6 fruit fly cellular contexts compared by ENCODE assay signal in the genomic region with DNA sequence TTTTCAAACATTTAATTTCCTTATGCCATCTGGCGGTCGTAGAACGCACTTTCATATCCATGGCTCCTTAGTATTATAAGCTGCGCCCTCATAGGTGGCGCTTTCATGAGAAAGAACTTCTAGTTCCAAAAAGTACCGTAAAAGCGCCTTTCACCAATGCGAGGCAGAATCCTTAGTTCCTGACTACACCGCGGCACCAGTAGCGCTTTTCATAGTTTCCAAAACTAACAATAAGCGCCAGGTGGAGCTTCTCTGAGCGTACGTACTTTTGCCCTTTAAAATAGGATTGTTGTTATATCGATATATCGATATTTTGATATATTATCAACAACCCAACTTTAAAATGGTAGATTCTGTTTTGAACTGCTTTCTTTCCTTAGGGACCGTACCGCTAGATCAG.
TF ChIP-seq lines count a peak whose summit lies in the region.

No protein-coding gene starts in this region.

- TF ChIP-seq CTCF in S2 (optimal IDR thresholded peaks at IDR 0.05; lab: Kevin White, UChicago), result peak; percentile 99
- TF ChIP-seq CTCF in whole organism, embryonic (GFP tag; optimal IDR thresholded peaks at IDR 0.05; lab: Kevin White, UChicago), result peak; percentile 99

TF ChIP-seq in Kc167, 6 proteins besides CTCF, POLR2A, EP300 and RAD21:
- no peak for TF ChIP-seq ttk (optimal IDR thresholded peaks at IDR 0.05; lab: Kevin White, UChicago)
- no peak for TF ChIP-seq Sin3A (optimal IDR thresholded peaks at IDR 0.05; lab: Kevin White, UChicago)
- TF ChIP-seq h (optimal IDR thresholded peaks at IDR 0.05; lab: Kevin White, UChicago), result peak; percentile 69
- no peak for TF ChIP-seq insv (optimal IDR thresholded peaks at IDR 0.05; lab: Kevin White, UChicago)

TF ChIP-seq in whole organism, adult, 20 proteins besides CTCF, POLR2A, EP300 and RAD21:
- peak; percentile 48 for TF ChIP-seq ovo (GFP tag; optimal IDR thresholded peaks at IDR 0.05; lab: Kevin White, UChicago)
- TF ChIP-seq Crg-1 (GFP tag; optimal IDR thresholded peaks at IDR 0.05; lab: Kevin White, UChicago), result peak; percentile 51
- TF ChIP-seq tj (GFP tag; optimal IDR thresholded peaks at IDR 0.05; lab: Kevin White, UChicago), result no peak
- TF ChIP-seq CG5204 (GFP tag; optimal IDR thresholded peaks at IDR 0.05; lab: Kevin White, UChicago), result peak; percentile 28
- TF ChIP-seq Clk (GFP tag; optimal IDR thresholded peaks at IDR 0.05; lab: Kevin White, UChicago), result no peak
- peak; percentile 59 for TF ChIP-seq CG1620 (GFP tag; optimal IDR thresholded peaks at IDR 0.05; lab: Kevin White, UChicago)
- peak; percentile 72 for TF ChIP-seq bab1 (GFP tag; optimal IDR thresholded peaks at IDR 0.05; lab: Kevin White, UChicago)
- peak; percentile 69 for TF ChIP-seq Hr96 (GFP tag; optimal IDR thresholded peaks at IDR 0.05; lab: Kevin White, UChicago)
- TF ChIP-seq pad (GFP tag; optimal IDR thresholded peaks at IDR 0.05; lab: Kevin White, UChicago), result peak; percentile 41
- TF ChIP-seq Mnt (GFP tag; optimal IDR thresholded peaks at IDR 0.05; lab: Kevin White, UChicago), result peak; percentile 27
- no peak for TF ChIP-seq cic (GFP tag; optimal IDR thresholded peaks at IDR 0.05; lab: Kevin White, UChicago)
- peak; percentile 25 for TF ChIP-seq CG7101 (tag; optimal IDR thresholded peaks at IDR 0.05; lab: Kevin White, UChicago)
- no peak for TF ChIP-seq cnc (optimal IDR thresholded peaks at IDR 0.05; lab: Kevin White, UChicago)

TF ChIP-seq in whole organism, embryonic, 481 proteins besides CTCF, POLR2A, EP300 and RAD21 (continues in another document):
- TF ChIP-seq row (GFP tag; IDR thresholded peaks at IDR 0.05; lab: Robert Waterston, UW) (peak; percentile 40; the same call in 1 of the 3 replicates), NfI (GFP tag; optimal IDR thresholded peaks at IDR 0.05; lab: Kevin White, UChicago) (peak; percentile 84), zen (tag; optimal IDR thresholded peaks at IDR 0.05; lab: Kevin White, UChicago) (peak; percentile 76), nau (GFP tag; optimal IDR thresholded peaks at IDR 0.05; lab: Kevin White, UChicago) (peak; percentile 11), CG12219 (GFP tag; optimal IDR thresholded peaks at IDR 0.05; lab: Kevin White, UChicago) (peak; percentile 53), inv (GFP tag; IDR thresholded peaks at IDR 0.05; lab: Robert Waterston, UW; ENCODE audit: partially characterized antibody) (peak; percentile 75), amos (GFP tag; IDR thresholded peaks at IDR 0.05; lab: Robert Waterston, UW; ENCODE audit: partially characterized antibody) (peak; percentile 83), Med (GFP tag; lab: Kevin White, UChicago) (peak; percentile 98), pum (GFP tag; optimal IDR thresholded peaks at IDR 0.05; lab: Kevin White, UChicago) (peak; percentile 56), CG11696 (GFP tag; IDR thresholded peaks at IDR 0.05; lab: Robert Waterston, UW) (no peak), Tbp (GFP tag; optimal IDR thresholded peaks at IDR 0.05; lab: Kevin White, UChicago) (no peak), trem (tag; optimal IDR thresholded peaks at IDR 0.05; lab: Kevin White, UChicago) (peak; percentile 68), tio (GFP tag; optimal IDR thresholded peaks at IDR 0.05; lab: Kevin White, UChicago) (peak; percentile 48), CG15269 (tag; optimal IDR thresholded peaks at IDR 0.05; lab: Kevin White, UChicago) (peak; percentile 73), bcd (GFP tag; optimal IDR thresholded peaks at IDR 0.05; lab: Kevin White, UChicago) (peak; percentile 67), CG10274 (GFP tag; optimal IDR thresholded peaks at IDR 0.05; lab: Kevin White, UChicago) (peak; percentile 3), pita (GFP tag; optimal IDR thresholded peaks at IDR 0.05; lab: Kevin White, UChicago) (peak; percentile 80), br (optimal IDR thresholded peaks at IDR 0.05; lab: Kevin White, UChicago) (no peak), vvl (GFP tag; IDR thresholded peaks at IDR 0.05; lab: Robert Waterston, UW) (peak; percentile 85), slp2 (GFP tag; optimal IDR thresholded peaks at IDR 0.05; lab: Kevin White, UChicago) (peak; percentile 74), klu (GFP tag; IDR thresholded peaks at IDR 0.05; lab: Robert Waterston, UW) (no peak; the same call in 1 of the 2 replicates), cg (GFP tag; optimal IDR thresholded peaks at IDR 0.05; lab: Kevin White, UChicago) (no peak), CG10462 (GFP tag; optimal IDR thresholded peaks at IDR 0.05; lab: Kevin White, UChicago) (no peak)

TF ChIP-seq in whole organism, prepupa, 60 proteins besides CTCF, POLR2A, EP300 and RAD21 (continues in another document):
- TF ChIP-seq Gug (GFP tag; IDR thresholded peaks at IDR 0.05; lab: Robert Waterston, UW) (no peak), CG9139 (GFP tag; optimal IDR thresholded peaks at IDR 0.05; lab: Kevin White, UChicago) (no peak), Ets96B (tag; optimal IDR thresholded peaks at IDR 0.05; lab: Kevin White, UChicago) (no peak), Sox15 (GFP tag; optimal IDR thresholded peaks at IDR 0.05; lab: Kevin White, UChicago) (no peak), net (GFP tag; optimal IDR thresholded peaks at IDR 0.05; lab: Kevin White, UChicago) (no peak), CG6854 (GFP tag; optimal IDR thresholded peaks at IDR 0.05; lab: Kevin White, UChicago) (no peak), CG8319 (GFP tag; optimal IDR thresholded peaks at IDR 0.05; lab: Kevin White, UChicago) (no peak), Eip78C (GFP tag; lab: Kevin White, UChicago) (peak; percentile 75), Met (GFP tag; optimal IDR thresholded peaks at IDR 0.05; lab: Kevin White, UChicago) (peak; percentile 48), topi (GFP tag; optimal IDR thresholded peaks at IDR 0.05; lab: Kevin White, UChicago) (peak; percentile 41), ss (GFP tag; optimal IDR thresholded peaks at IDR 0.05; lab: Kevin White, UChicago) (no peak), CG10669 (GFP tag; optimal IDR thresholded peaks at IDR 0.05; lab: Kevin White, UChicago) (peak; percentile 9), CG32006 (GFP tag; optimal IDR thresholded peaks at IDR 0.05; lab: Kevin White, UChicago) (no peak), CG6808 (GFP tag; optimal IDR thresholded peaks at IDR 0.05; lab: Kevin White, UChicago) (no peak), CG3919 (GFP tag; optimal IDR thresholded peaks at IDR 0.05; lab: Kevin White, UChicago) (peak; percentile 62), CG6276 (GFP tag; optimal IDR thresholded peaks at IDR 0.05; lab: Kevin White, UChicago) (no peak), CG15336 (GFP tag; IDR thresholded peaks at IDR 0.05; lab: Robert Waterston, UW) (no peak), fkh (GFP tag; optimal IDR thresholded peaks at IDR 0.05; lab: Kevin White, UChicago) (no peak), Sox14 (GFP tag; optimal IDR thresholded peaks at IDR 0.05; lab: Kevin White, UChicago) (peak; percentile 41), acj6 (GFP tag; optimal IDR thresholded peaks at IDR 0.05; lab: Kevin White, UChicago) (peak; percentile 37), CG16779 (tag; optimal IDR thresholded peaks at IDR 0.05; lab: Kevin White, UChicago) (no peak), CG7368 (GFP tag; optimal IDR thresholded peaks at IDR 0.05; lab: Kevin White, UChicago) (peak; percentile 8), salr (GFP tag; optimal IDR thresholded peaks at IDR 0.05; lab: Kevin White, UChicago) (peak in 1 of 2 experiments; percentile 2), pdm3 (GFP tag; optimal IDR thresholded peaks at IDR 0.05; lab: Kevin White, UChicago) (peak; percentile 62), lz (GFP tag; optimal IDR thresholded peaks at IDR 0.05; lab: Kevin White, UChicago) (peak; percentile 61), CG8632 (GFP tag; optimal IDR thresholded peaks at IDR 0.05; lab: Kevin White, UChicago) (no peak)

TF ChIP-seq in whole organism, wandering third instar larva, 38 proteins besides CTCF, POLR2A, EP300 and RAD21 (continues in another document):
- TF ChIP-seq br (GFP tag; optimal IDR thresholded peaks at IDR 0.05; lab: Kevin White, UChicago), result peak; percentile 46
- no peak for TF ChIP-seq Sp1 (GFP tag; optimal IDR thresholded peaks at IDR 0.05; lab: Kevin White, UChicago)
- no peak for TF ChIP-seq pan (optimal IDR thresholded peaks at IDR 0.05; lab: Kevin White, UChicago)
- TF ChIP-seq fru (GFP tag; optimal IDR thresholded peaks at IDR 0.05; lab: Kevin White, UChicago), result peak; percentile 1
- peak; percentile 10 for TF ChIP-seq dmrt93B (GFP tag; optimal IDR thresholded peaks at IDR 0.05; lab: Kevin White, UChicago)
- no peak for TF ChIP-seq dsf (GFP tag; optimal IDR thresholded peaks at IDR 0.05; lab: Kevin White, UChicago; ENCODE audit: borderline replicate concordance)
- TF ChIP-seq OdsH (GFP tag; optimal IDR thresholded peaks at IDR 0.05; lab: Kevin White, UChicago), result peak; percentile 58
- no peak for TF ChIP-seq Dif (GFP tag; optimal IDR thresholded peaks at IDR 0.05; lab: Kevin White, UChicago; ENCODE audit: partially characterized antibody)
- no peak for TF ChIP-seq Dfd (GFP tag; optimal IDR thresholded peaks at IDR 0.05; lab: Kevin White, UChicago)
- peak; percentile 47 for TF ChIP-seq ey (GFP tag; optimal IDR thresholded peaks at IDR 0.05; lab: Kevin White, UChicago)
- TF ChIP-seq lola (GFP tag; optimal IDR thresholded peaks at IDR 0.05; lab: Kevin White, UChicago), result no peak
- TF ChIP-seq Abd-B (GFP tag; optimal IDR thresholded peaks at IDR 0.05; lab: Kevin White, UChicago), result no peak
- peak in 1 of 2 experiments; percentile 31 for TF ChIP-seq foxo (GFP tag; optimal IDR thresholded peaks at IDR 0.05; lab: Kevin White, UChicago)
- no peak for TF ChIP-seq GATAd (GFP tag; optimal IDR thresholded peaks at IDR 0.05; lab: Kevin White, UChicago)
- TF ChIP-seq tai (GFP tag; optimal IDR thresholded peaks at IDR 0.05; lab: Kevin White, UChicago), result peak; percentile 64
- TF ChIP-seq CrebA (GFP tag; optimal IDR thresholded peaks at IDR 0.05; lab: Kevin White, UChicago; ENCODE audit: borderline replicate concordance), result no peak
- no peak for TF ChIP-seq CG32264 (GFP tag; optimal IDR thresholded peaks at IDR 0.05; lab: Kevin White, UChicago)
- TF ChIP-seq Hr83 (GFP tag; optimal IDR thresholded peaks at IDR 0.05; lab: Kevin White, UChicago; ENCODE audit: poor library complexity, severe bottlenecking), result peak; percentile 66
- no peak for TF ChIP-seq Mio (GFP tag; optimal IDR thresholded peaks at IDR 0.05; lab: Kevin White, UChicago)
- TF ChIP-seq jim (GFP tag; optimal IDR thresholded peaks at IDR 0.05; lab: Kevin White, UChicago), result no peak
- TF ChIP-seq psq (GFP tag; optimal IDR thresholded peaks at IDR 0.05; lab: Kevin White, UChicago), result peak; percentile 48
- TF ChIP-seq Vsx2 (GFP tag; optimal IDR thresholded peaks at IDR 0.05; lab: Kevin White, UChicago; ENCODE audit: partially characterized antibody), result no peak
- peak; percentile 49 for TF ChIP-seq Hnf4 (GFP tag; optimal IDR thresholded peaks at IDR 0.05; lab: Kevin White, UChicago)
- TF ChIP-seq woc (GFP tag; optimal IDR thresholded peaks at IDR 0.05; lab: Kevin White, UChicago), result no peak
- TF ChIP-seq sage (GFP tag; optimal IDR thresholded peaks at IDR 0.05; lab: Kevin White, UChicago), result no peak
- TF ChIP-seq dl (GFP tag; optimal IDR thresholded peaks at IDR 0.05; lab: Kevin White, UChicago; ENCODE audit: insufficient read depth in 1 of 2, partially characterized antibody in 2 of 2), result no peak
- no peak for TF ChIP-seq brk (GFP tag; optimal IDR thresholded peaks at IDR 0.05; lab: Kevin White, UChicago)
- peak; percentile 59 for TF ChIP-seq sv (GFP tag; optimal IDR thresholded peaks at IDR 0.05; lab: Kevin White, UChicago)
